Worm (Caenorhabditis elegans) whole organism, L4 larva: ENCODE results near the gene clec-41.

Experiments used
- F26F4.8 ChIP-seq: fragments of 200-800 bp; sonication (Bioruptor generic); conservative IDR thresholded peaks from 2 replicates; pipeline ENCODE4 v1.3.6; 2022; ENCODE audit warnings: missing genetic modification characterization, missing compliant biosample characterization
- F49E8.2 ChIP-seq: sonication (generic microtip); optimal IDR thresholded peaks from 2 replicates; lab custom pipeline; 2016; ENCODE audit warnings: missing compliant biosample characterization, mild to moderate bottlenecking, missing genetic modification characterization, borderline replicate concordance
- R02D3.7 ChIP-seq: fragments of 150-350 bp; sonication (generic microtip); optimal IDR thresholded peaks from 3 replicates; lab custom pipeline; 2014; ENCODE audit warnings: missing biosample characterization, missing genetic modification characterization
- Y105C5A.15 ChIP-seq: fragments of 200-800 bp; sonication (Bioruptor generic); IDR thresholded peaks from 2 replicates; pipeline ENCODE4 v1.3.6; 2022; ENCODE audit warnings: missing genetic modification characterization, missing compliant biosample characterization
- aha-1 ChIP-seq: fragments of 150-350 bp; peaks from one replicate; lab custom pipeline; 2014; ENCODE audit warnings: missing biosample characterization, missing genetic modification characterization
- aly-2 ChIP-seq: sonication (generic microtip); optimal IDR thresholded peaks from 2 replicates; lab custom pipeline; 2018; ENCODE audit warnings: missing biosample characterization, missing genetic modification characterization
- ama-1 ChIP-seq: fragments of 150-350 bp; optimal IDR thresholded peaks from 2 replicates; lab custom pipeline; 2014; ENCODE audit warnings: inconsistent platforms, mixed read lengths
- ceh-20 ChIP-seq: fragments of 200-800 bp; sonication (Bioruptor generic); IDR thresholded peaks from 2 replicates; pipeline ENCODE4 v1.3.6; 2022; ENCODE audit warnings: missing genetic modification reagents, missing genetic modification characterization, missing compliant biosample characterization
- ceh-32 ChIP-seq: sonication (generic microtip); optimal IDR thresholded peaks from 2 replicates; lab custom pipeline; 2016; ENCODE audit warnings: mild to moderate bottlenecking, missing genetic modification characterization, missing compliant biosample characterization; ENCODE audit not compliant: poor library complexity
- ceh-44 ChIP-seq: fragments of 200-800 bp; sonication (Bioruptor generic); IDR thresholded peaks from 2 replicates; pipeline ENCODE4 v1.3.6; 2022; ENCODE audit warnings: missing genetic modification reagents, missing genetic modification characterization, missing compliant biosample characterization
- ceh-62 ChIP-seq: sonication (generic microtip); optimal IDR thresholded peaks from 2 replicates; lab custom pipeline; 2017; ENCODE audit warnings: missing biosample characterization, missing genetic modification characterization
- ceh-82 ChIP-seq: sonication (generic microtip); optimal IDR thresholded peaks from 2 replicates; lab custom pipeline; 2017; ENCODE audit warnings: missing biosample characterization, missing genetic modification characterization
- ces-1 ChIP-seq: fragments of 150-350 bp; sonication (generic microtip); optimal IDR thresholded peaks from 4 replicates; lab custom pipeline; 2014; ENCODE audit warnings: missing biosample characterization, missing genetic modification reagents, missing genetic modification characterization
- cey-2 ChIP-seq: sonication (generic microtip); optimal IDR thresholded peaks from 3 replicates; lab custom pipeline; 2017; ENCODE audit warnings: missing genetic modification characterization, mild to moderate bottlenecking, missing compliant biosample characterization, antibody characterized with exemption, borderline replicate concordance; ENCODE audit not compliant: insufficient read depth
- ctbp-1 ChIP-seq: fragments of 200-800 bp; sonication (Bioruptor generic); IDR thresholded peaks from 2 replicates; pipeline ENCODE4 v1.3.6; 2022; ENCODE audit warnings: missing genetic modification reagents, missing genetic modification characterization, missing compliant biosample characterization
- daf-12 ChIP-seq: fragments of 150-350 bp; optimal IDR thresholded peaks from 2 replicates; lab custom pipeline; 2014; ENCODE audit warnings: missing biosample characterization, missing genetic modification reagents, missing genetic modification characterization
- daf-19 ChIP-seq: fragments of 200-800 bp; sonication (Bioruptor generic); conservative IDR thresholded peaks from 2 replicates; pipeline ENCODE4 v1.3.6; 2022; ENCODE audit warnings: missing genetic modification characterization, missing compliant biosample characterization
- dmd-8 ChIP-seq: fragments of 200-800 bp; sonication (Bioruptor generic); IDR thresholded peaks from 2 replicates; pipeline ENCODE4 v1.3.6; 2022; ENCODE audit warnings: missing genetic modification characterization, missing compliant biosample characterization
- duxl-1 ChIP-seq: sonication (generic microtip); optimal IDR thresholded peaks from 2 replicates; lab custom pipeline; 2016; ENCODE audit warnings: mild to moderate bottlenecking, missing genetic modification characterization, moderate library complexity, missing compliant biosample characterization; ENCODE audit not compliant: poor library complexity
- fkh-10 ChIP-seq: fragments of 150-350 bp; optimal IDR thresholded peaks from 2 replicates; lab custom pipeline; 2014; ENCODE audit warnings: missing biosample characterization, missing genetic modification reagents, missing genetic modification characterization
- fos-1 ChIP-seq: fragments of 150-350 bp; optimal IDR thresholded peaks from 2 replicates; lab custom pipeline; 2014; ENCODE audit warnings: missing biosample characterization, missing genetic modification characterization
- hlh-11 ChIP-seq: fragments of 200-800 bp; sonication (Bioruptor generic); optimal IDR thresholded peaks from 2 replicates; lab custom pipeline; 2018; ENCODE audit warnings: mild to moderate bottlenecking, missing genetic modification characterization, missing compliant biosample characterization
- lim-7 ChIP-seq: fragments of 200-800 bp; sonication (Bioruptor generic); IDR thresholded peaks from 2 replicates; pipeline ENCODE4 v1.3.6; 2022; ENCODE audit warnings: missing genetic modification characterization, missing compliant biosample characterization
- lin-13 ChIP-seq: fragments of 150-350 bp; optimal IDR thresholded peaks from 2 replicates; lab custom pipeline; 2014; ENCODE audit warnings: missing biosample characterization, missing genetic modification reagents, missing genetic modification characterization
- lin-15B ChIP-seq: fragments of 150-350 bp; sonication (generic microtip); optimal IDR thresholded peaks from 3 replicates; lab custom pipeline; 2014; ENCODE audit warnings: missing biosample characterization, missing genetic modification characterization
- lin-39 ChIP-seq: fragments of 150-350 bp; optimal IDR thresholded peaks from 2 replicates; lab custom pipeline; 2014; ENCODE audit warnings: missing biosample characterization, missing genetic modification reagents, missing genetic modification characterization
- lsy-2 ChIP-seq, 2 experiments: fragments of 150-350 bp in 1 of 2; sonication (generic microtip) in 1 of 2; optimal IDR thresholded peaks; 2 replicates each; lab custom pipeline; 2014 to 2017; ENCODE audit warnings: missing biosample characterization in 2 of 2, missing genetic modification characterization in 2 of 2
- madf-5 ChIP-seq, 2 experiments: fragments of 200-800 bp; sonication (Bioruptor generic); IDR thresholded peaks; 2 replicates each; pipeline ENCODE4 v1.3.6; 2022; ENCODE audit warnings: missing compliant biosample characterization in 2 of 2, missing genetic modification characterization in 2 of 2
- madf-9 ChIP-seq: fragments of 200-800 bp; sonication (Bioruptor generic); conservative IDR thresholded peaks from 2 replicates; pipeline ENCODE4 v1.3.6; 2022; ENCODE audit warnings: missing genetic modification reagents, missing genetic modification characterization, missing compliant biosample characterization
- mdl-1 ChIP-seq, 2 experiments: fragments of 150-350 bp in 1 of 2; sonication (generic microtip) in 1 of 2; optimal IDR thresholded peaks; 2 replicates each; lab custom pipeline; 2014 to 2017; ENCODE audit warnings: missing biosample characterization in 2 of 2, missing genetic modification characterization in 2 of 2
- mdt-29 ChIP-seq: fragments of 200-800 bp; sonication (Bioruptor generic); IDR thresholded peaks from 2 replicates; pipeline ENCODE4 v1.3.6; 2022; ENCODE audit warnings: missing genetic modification reagents, missing genetic modification characterization, missing compliant biosample characterization
- mes-2 ChIP-seq: sonication (generic microtip); optimal IDR thresholded peaks from 2 replicates; lab custom pipeline; 2016; ENCODE audit warnings: missing genotype, mild to moderate bottlenecking, missing genetic modification characterization, missing compliant biosample characterization; ENCODE audit not compliant: poor library complexity, severe bottlenecking
- mxl-3 ChIP-seq: fragments of 200-800 bp; sonication (Bioruptor generic); optimal IDR thresholded peaks from 2 replicates; lab custom pipeline; 2018; ENCODE audit warnings: mild to moderate bottlenecking, missing genetic modification characterization, missing compliant biosample characterization
- nhr-41 ChIP-seq: fragments of 200-800 bp; sonication (Bioruptor generic); IDR thresholded peaks from 2 replicates; pipeline ENCODE4 v1.3.6; 2022; ENCODE audit warnings: missing genetic modification reagents, missing genetic modification characterization, missing compliant biosample characterization
- nhr-42 ChIP-seq: fragments of 200-800 bp; sonication (Bioruptor generic); IDR thresholded peaks from 2 replicates; pipeline ENCODE4 v1.3.6; 2022; ENCODE audit warnings: missing genetic modification characterization, missing compliant biosample characterization
- nhr-48 ChIP-seq: sonication (generic microtip); optimal IDR thresholded peaks from 2 replicates; lab custom pipeline; 2016; ENCODE audit warnings: mild to moderate bottlenecking, missing genetic modification characterization, missing compliant biosample characterization
- nhr-6 ChIP-seq: fragments of 150-350 bp; optimal IDR thresholded peaks from 2 replicates; lab custom pipeline; 2014; ENCODE audit warnings: missing biosample characterization, missing genetic modification characterization
- pha-4 ChIP-seq, 2 experiments: fragments of 150-350 bp in 1 of 2; fragments of 200-800 bp in 1 of 2; sonication (Bioruptor generic) in 1 of 2; IDR thresholded peaks in 1 of 2; optimal IDR thresholded peaks in 1 of 2; 2 replicates each; pipeline versions ENCODE4 v1.3.6 to Lab custom; 2014 to 2022; ENCODE audit warnings: missing genetic modification characterization in 2 of 2, missing genetic modification reagents in 2 of 2, missing biosample characterization in 1 of 2, missing compliant biosample characterization in 1 of 2
- php-3 ChIP-seq: fragments of 200-800 bp; sonication (Bioruptor generic); IDR thresholded peaks from 2 replicates; pipeline ENCODE4 v1.3.6; 2022; ENCODE audit warnings: missing genetic modification reagents, missing genetic modification characterization, missing compliant biosample characterization
- rbr-2 ChIP-seq: sonication (generic microtip); optimal IDR thresholded peaks from 2 replicates; lab custom pipeline; 2016; ENCODE audit warnings: missing genotype, missing genetic modification characterization, missing compliant biosample characterization
- set-16 ChIP-seq: fragments of 200-800 bp; sonication (Bioruptor generic); IDR thresholded peaks from 2 replicates; pipeline ENCODE4 v1.3.6; 2022; ENCODE audit warnings: missing genetic modification reagents, missing genetic modification characterization, missing compliant biosample characterization
- snpc-1.2 ChIP-seq: fragments of 200-800 bp; sonication (Bioruptor generic); IDR thresholded peaks from 2 replicates; pipeline ENCODE4 v1.3.6; 2022; ENCODE audit warnings: missing genetic modification reagents, missing genetic modification characterization, missing compliant biosample characterization
- snpc-4 ChIP-seq: fragments of 150-350 bp; optimal IDR thresholded peaks from 2 replicates; lab custom pipeline; 2014; ENCODE audit warnings: missing biosample characterization, missing genetic modification characterization
- unc-130 ChIP-seq: sonication (generic microtip); optimal IDR thresholded peaks from 2 replicates; lab custom pipeline; 2016; ENCODE audit warnings: missing genetic modification reagents, missing genetic modification characterization, missing compliant biosample characterization
- unc-39 ChIP-seq: sonication (generic microtip); optimal IDR thresholded peaks from 2 replicates; lab custom pipeline; 2017; ENCODE audit warnings: missing biosample characterization, missing genetic modification characterization
- zip-2 ChIP-seq: fragments of 150-350 bp; optimal IDR thresholded peaks from 2 replicates; lab custom pipeline; 2014; ENCODE audit warnings: missing biosample characterization, missing genetic modification characterization
- ztf-11 ChIP-seq: fragments of 150-350 bp; optimal IDR thresholded peaks from 2 replicates; lab custom pipeline; 2014; ENCODE audit warnings: missing biosample characterization, missing genetic modification characterization
- ztf-7 ChIP-seq: fragments of 150-350 bp; optimal IDR thresholded peaks from 2 replicates; lab custom pipeline; 2014; ENCODE audit warnings: missing biosample characterization, missing genetic modification characterization

The clec-41 gene

DNA sequence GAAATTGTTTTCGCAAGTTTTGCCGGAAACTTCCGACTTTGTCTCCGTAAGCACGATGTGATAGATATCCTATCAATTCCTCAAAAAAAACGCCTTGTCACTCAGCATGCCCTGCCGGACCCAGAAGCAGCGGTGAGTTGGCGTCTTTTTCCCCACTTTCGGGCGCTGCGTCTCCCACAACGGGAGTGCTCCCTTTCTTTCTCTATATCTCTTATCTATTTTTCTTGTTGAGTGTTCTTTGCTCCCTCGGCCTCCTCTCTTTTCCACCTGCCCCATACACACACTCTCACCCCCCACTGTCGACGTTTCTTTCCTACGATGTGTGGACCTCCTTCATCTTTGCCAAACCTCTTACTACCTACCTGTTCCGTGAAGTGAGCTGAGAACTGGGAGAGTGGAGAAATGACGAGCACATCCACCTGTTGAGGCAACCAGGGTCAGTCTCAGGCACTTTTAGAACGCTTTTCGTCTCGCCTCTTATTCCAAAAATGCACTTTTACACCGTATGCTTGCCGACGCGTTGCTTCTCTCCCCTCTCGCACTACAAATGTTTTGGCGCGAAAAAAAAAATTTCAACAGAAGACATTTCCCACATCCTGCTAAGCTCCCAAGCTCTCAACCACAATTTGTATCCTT lies 51.9 kb downstream of the clec-41 start (continued):
- TF ChIP-seq mxl-3, result peak; percentile 26
- TF ChIP-seq nhr-42, result no peak
- TF ChIP-seq lin-15B (tag; lab: Kevin White, UChicago), result no peak
- TF ChIP-seq ceh-82, result no peak
- no peak for TF ChIP-seq unc-39 (tag; lab: Kevin White, UChicago)
- peak; percentile 67 for TF ChIP-seq rbr-2 (tag; lab: Kevin White, UChicago)
- TF ChIP-seq hlh-11 (tag; lab: Kevin White, UChicago), result peak; percentile 87
- no peak for TF ChIP-seq cey-2 (tag; lab: Kevin White, UChicago)
- no peak for TF ChIP-seq F26F4.8 (GFP tag; lab: Robert Waterston, UW)
- TF ChIP-seq ceh-62, result no peak
- TF ChIP-seq lin-13, result no peak
- TF ChIP-seq Y105C5A.15 (GFP tag; lab: Robert Waterston, UW), result 0 out of 2 replicates have a peak, but pooled peaks have one; percentile 47
- TF ChIP-seq unc-130 (GFP tag; lab: Kevin White, UChicago), result no peak
- TF ChIP-seq nhr-6 (tag; lab: Kevin White, UChicago), result peak; percentile 85
- TF ChIP-seq nhr-41 (GFP tag; lab: Robert Waterston, UW), result no peak
- TF ChIP-seq ces-1 (GFP tag; lab: Kevin White, UChicago), result no peak
- no peak for TF ChIP-seq fkh-10
- TF ChIP-seq lim-7 (GFP tag; lab: Robert Waterston, UW), result peak; percentile 44; the same call in 1 of the 2 replicates
- peak; percentile 51; the same call in 1 of the 2 replicates for TF ChIP-seq php-3 (GFP tag; lab: Robert Waterston, UW)
- TF ChIP-seq ctbp-1 (GFP tag; lab: Robert Waterston, UW), result peak; percentile 77
- TF ChIP-seq R02D3.7 (tag; lab: Kevin White, UChicago), result no peak
- TF ChIP-seq daf-19 (GFP tag; lab: Robert Waterston, UW), result no peak
- TF ChIP-seq snpc-4 (tag; lab: Kevin White, UChicago), result no peak
- TF ChIP-seq dmd-8 (GFP tag; lab: Robert Waterston, UW), result no peak
- no peak for TF ChIP-seq ztf-11 (tag; lab: Kevin White, UChicago)
- TF ChIP-seq nhr-48, result peak; percentile 11
- TF ChIP-seq snpc-1.2 (GFP tag; lab: Robert Waterston, UW), result peak; percentile 40; the same call in 1 of the 2 replicates
- TF ChIP-seq madf-9 (GFP tag; lab: Robert Waterston, UW), result peak; percentile 51
- no peak for TF ChIP-seq lin-39 (tag; lab: Kevin White, UChicago)
- no peak for TF ChIP-seq aly-2
- no peak for TF ChIP-seq ceh-44 (GFP tag; lab: Robert Waterston, UW)
- peak; percentile 50 for TF ChIP-seq mes-2 (tag; lab: Kevin White, UChicago)
- TF ChIP-seq mdt-29 (GFP tag; lab: Robert Waterston, UW), result 0 out of 2 replicates have a peak, but pooled peaks have one; percentile 24

DNA sequence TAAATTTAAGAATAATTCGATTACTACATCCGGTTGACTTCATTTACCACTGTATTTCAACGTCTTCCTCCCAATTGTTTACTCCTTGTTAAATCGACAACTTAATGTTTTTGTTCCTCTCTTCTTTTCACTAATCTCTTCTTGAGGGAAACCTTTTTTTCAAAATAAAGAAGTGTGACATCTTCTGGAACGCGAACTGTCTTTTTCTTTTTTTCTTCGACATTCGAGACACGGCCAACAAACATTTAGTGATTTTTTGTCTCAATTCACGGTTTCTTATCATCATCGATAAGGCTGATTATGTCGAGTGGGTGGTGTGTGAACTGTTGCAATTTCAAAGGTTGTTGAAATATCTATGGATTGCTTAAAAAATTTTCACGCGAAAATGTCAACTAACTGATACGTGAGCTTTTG lies 52.7 kb downstream of the clec-41 start:
- TF ChIP-seq set-16 (GFP tag; lab: Robert Waterston, UW), result no peak
- TF ChIP-seq duxl-1, result no peak
- no peak for TF ChIP-seq lim-7 (GFP tag; lab: Robert Waterston, UW)
- peak; percentile 16 for TF ChIP-seq mes-2 (tag; lab: Kevin White, UChicago)
- TF ChIP-seq zip-2, result no peak
- TF ChIP-seq lin-39 (tag; lab: Kevin White, UChicago), result no peak
- TF ChIP-seq F49E8.2 (tag; lab: Kevin White, UChicago), result no peak
- TF ChIP-seq ztf-7 (tag; lab: Kevin White, UChicago), result no peak
- TF ChIP-seq ceh-62, result no peak
- no peak for TF ChIP-seq ceh-32 (tag; lab: Kevin White, UChicago)
- TF ChIP-seq mdl-1 (tag; optimal IDR thresholded peaks at IDR 0.05; lab: Kevin White, UChicago), result peak in 1 of 2 experiments; percentile 31
- peak; percentile 87 for TF ChIP-seq aha-1
- no peak for TF ChIP-seq fos-1
- TF ChIP-seq madf-5 (GFP tag; IDR thresholded peaks at IDR 0.05; lab: Robert Waterston, UW), result no peak
- peak; percentile 12 for TF ChIP-seq ama-1
- no peak for TF ChIP-seq pha-4 (GFP tag; IDR thresholded peaks at IDR 0.05; lab: Robert Waterston, UW)
- no peak for TF ChIP-seq pha-4 (tag; optimal IDR thresholded peaks at IDR 0.05; lab: Kevin White, UChicago)
- peak in 1 of 2 experiments; percentile 1 for TF ChIP-seq lsy-2 (tag; optimal IDR thresholded peaks at IDR 0.05; lab: Kevin White, UChicago)
- TF ChIP-seq nhr-6 (tag; lab: Kevin White, UChicago), result no peak
- no peak for TF ChIP-seq ces-1 (GFP tag; lab: Kevin White, UChicago)
- no peak for TF ChIP-seq lin-13
- no peak for TF ChIP-seq aly-2
- TF ChIP-seq ceh-20 (GFP tag; lab: Robert Waterston, UW), result no peak
- no peak for TF ChIP-seq unc-39 (tag; lab: Kevin White, UChicago)
- TF ChIP-seq daf-12 (tag; lab: Kevin White, UChicago), result no peak
